Worm (Caenorhabditis elegans): Measurements from ENCODE around the gene C33E10.8.
"Not testable (repeated sequence)": the region's sequence is repeated elsewhere in the genome, so short reads cannot be mapped to it uniquely, and the experiment has no call there.

ce11 chrX:17310730-17311312 lies 16.2 kb upstream of the C33E10.8 start, which contains the start of gene C53C11.4:
- TF ChIP-seq ceh-24 (tag; optimal IDR thresholded peaks at IDR 0.05); dve-1 (tag; optimal IDR thresholded peaks at IDR 0.05); odd-2 (tag; optimal IDR thresholded peaks at IDR 0.05); C38D4.7 (GFP tag; optimal IDR thresholded peaks at IDR 0.05); sox-2 (GFP tag; IDR thresholded peaks at IDR 0.05); ceh-6 (GFP tag; optimal IDR thresholded peaks at IDR 0.05); ahr-1 (tag; optimal IDR thresholded peaks at IDR 0.05); ama-1 (optimal IDR thresholded peaks at IDR 0.05); F13H6.1 (tag; optimal IDR thresholded peaks at IDR 0.05); lin-11 (tag; optimal IDR thresholded peaks at IDR 0.05): not testable (repeated sequence)

Data from whole organism, late embryonic.